Worm (Caenorhabditis elegans): ENCODE measurements around the gene C17E7.13.

C17E7.13 gene

DNA sequence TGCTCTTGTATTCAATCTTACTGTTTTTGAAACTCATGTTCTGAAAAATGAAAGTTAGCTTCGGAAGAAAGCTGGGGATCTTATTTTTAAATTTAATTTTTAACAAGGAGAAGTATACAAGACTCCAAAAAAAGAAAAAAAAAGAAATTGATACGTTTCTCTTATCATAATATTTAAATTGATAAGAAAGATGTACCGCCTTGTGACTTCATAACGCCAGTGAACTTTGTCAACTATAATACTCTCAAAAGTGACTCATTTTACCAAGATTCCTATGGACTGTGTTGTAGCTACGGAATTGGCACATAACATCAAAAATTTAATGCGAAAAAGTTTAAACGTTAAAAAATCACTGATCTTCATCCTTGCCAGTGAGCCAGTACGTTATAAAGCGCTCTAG lies 37.3 kb downstream of the C17E7.13 start:
- TF ChIP-seq sem-2 (GFP tag; optimal IDR thresholded peaks at IDR 0.05) (no peak), tbx-8 (GFP tag; optimal IDR thresholded peaks at IDR 0.05) (no peak), ces-1 (GFP tag; optimal IDR thresholded peaks at IDR 0.05) (no peak), unc-39 (tag; optimal IDR thresholded peaks at IDR 0.05) (no peak), lin-13 (tag; optimal IDR thresholded peaks at IDR 0.05) (no peak), unc-62 (GFP tag; optimal IDR thresholded peaks at IDR 0.05) (no peak), ztf-11 (tag; optimal IDR thresholded peaks at IDR 0.05) (no peak), sptf-1 (tag; optimal IDR thresholded peaks at IDR 0.05) (no peak), bed-3 (GFP tag; optimal IDR thresholded peaks at IDR 0.05) (no peak), zip-8 (tag; optimal IDR thresholded peaks at IDR 0.05) (no peak), snpc-4 (tag; optimal IDR thresholded peaks at IDR 0.05) (no peak), ceh-39 (tag; optimal IDR thresholded peaks at IDR 0.05) (no peak), hlh-1 (tag; optimal IDR thresholded peaks at IDR 0.05) (no peak), elt-1 (tag; optimal IDR thresholded peaks at IDR 0.05; ENCODE audit: borderline replicate concordance, insufficient read depth) (no peak), blmp-1 (tag; optimal IDR thresholded peaks at IDR 0.05) (no peak)

DNA sequence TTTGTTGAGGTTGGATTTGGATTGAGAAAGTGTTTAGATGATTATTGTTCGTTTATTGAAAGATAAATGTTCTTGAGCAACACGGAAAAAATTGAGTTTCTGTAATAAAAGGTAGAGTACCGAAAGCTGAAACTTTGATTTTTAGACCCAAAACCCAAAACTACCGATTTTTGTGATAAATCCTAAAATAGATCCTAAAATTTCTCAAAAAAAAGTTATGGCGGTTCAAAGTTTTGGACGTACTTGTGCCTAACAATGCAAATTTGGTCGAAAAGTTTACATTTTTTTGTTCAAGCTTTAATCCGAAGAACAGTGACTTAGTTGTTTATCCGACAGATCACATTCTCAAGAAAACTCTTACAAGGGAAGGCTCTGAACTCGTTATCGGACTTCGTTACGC lies 41.8 kb downstream of the C17E7.13 start, which contains the start of gene nhr-185:
Gene nhr-185 (minus strand): TSS at position 101 of the 400 bp plus-strand sequence.
- TF ChIP-seq mab-5 (tag; optimal IDR thresholded peaks at IDR 0.05) (no peak), nhr-12 (tag; optimal IDR thresholded peaks at IDR 0.05) (no peak), mep-1 (tag; optimal IDR thresholded peaks at IDR 0.05) (no peak), zip-8 (tag; optimal IDR thresholded peaks at IDR 0.05) (no peak), snpc-4 (tag; optimal IDR thresholded peaks at IDR 0.05) (no peak), nhr-28 (tag; optimal IDR thresholded peaks at IDR 0.05) (no peak), elt-1 (tag; optimal IDR thresholded peaks at IDR 0.05; ENCODE audit: borderline replicate concordance, insufficient read depth) (no peak), ceh-83 (GFP tag; optimal IDR thresholded peaks at IDR 0.05) (no peak), nhr-237 (tag; optimal IDR thresholded peaks at IDR 0.05) (no peak), ces-1 (GFP tag; optimal IDR thresholded peaks at IDR 0.05) (no peak), lin-13 (tag; optimal IDR thresholded peaks at IDR 0.05) (no peak), lin-32 (GFP tag; optimal IDR thresholded peaks at IDR 0.05) (no peak), lsy-2 (tag; optimal IDR thresholded peaks at IDR 0.05) (no peak), bed-3 (GFP tag; optimal IDR thresholded peaks at IDR 0.05) (no peak), tbx-8 (GFP tag; optimal IDR thresholded peaks at IDR 0.05) (no peak), unc-62 (GFP tag; optimal IDR thresholded peaks at IDR 0.05) (no peak), nhr-2 (tag; optimal IDR thresholded peaks at IDR 0.05) (no peak), elt-3 (tag; optimal IDR thresholded peaks at IDR 0.05) (no peak)

DNA sequence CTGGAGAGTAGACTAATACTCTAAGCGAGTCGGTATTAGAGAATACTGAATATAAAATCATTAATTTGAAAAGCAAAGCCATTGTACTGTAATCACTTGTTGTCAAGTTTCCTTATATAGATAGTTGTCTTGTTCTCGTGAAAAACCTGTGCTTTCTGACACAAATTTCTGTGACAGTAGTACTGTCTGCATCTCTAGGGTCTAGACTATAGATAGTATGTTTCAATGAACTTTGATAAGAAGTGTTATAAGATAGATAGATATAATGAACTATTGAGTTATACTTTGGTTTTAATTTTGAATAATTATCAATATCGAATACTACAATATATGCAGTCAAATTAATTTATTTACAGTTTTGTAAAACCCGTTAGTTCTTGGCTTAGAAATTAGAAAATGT lies 45.2 kb downstream of the C17E7.13 start, which contains the start of gene ugt-32:
Gene ugt-32 (minus strand): TSS at position 82 of the 400 bp plus-strand sequence.
- no peak for TF ChIP-seq cnd-1 (tag; optimal IDR thresholded peaks at IDR 0.05)
- no peak for TF ChIP-seq ceh-83 (GFP tag; optimal IDR thresholded peaks at IDR 0.05)
- TF ChIP-seq drap-1 (GFP tag; optimal IDR thresholded peaks at IDR 0.05), result no peak
- TF ChIP-seq lin-13 (tag; optimal IDR thresholded peaks at IDR 0.05), result no peak
- no peak for TF ChIP-seq bed-3 (GFP tag; optimal IDR thresholded peaks at IDR 0.05)
- TF ChIP-seq elt-1 (tag; optimal IDR thresholded peaks at IDR 0.05; ENCODE audit: borderline replicate concordance, insufficient read depth), result no peak
- no peak for TF ChIP-seq ceh-39 (tag; optimal IDR thresholded peaks at IDR 0.05)
- TF ChIP-seq zip-8 (tag; optimal IDR thresholded peaks at IDR 0.05), result no peak
- TF ChIP-seq ceh-43 (GFP tag; optimal IDR thresholded peaks at IDR 0.05), result no peak
- no peak for TF ChIP-seq unc-39 (tag; optimal IDR thresholded peaks at IDR 0.05)
- no peak for TF ChIP-seq mep-1 (tag; optimal IDR thresholded peaks at IDR 0.05)
- no peak for TF ChIP-seq flh-1 (GFP tag; optimal IDR thresholded peaks at IDR 0.05)
- TF ChIP-seq blmp-1 (tag; optimal IDR thresholded peaks at IDR 0.05), result no peak
- TF ChIP-seq lin-32 (GFP tag; optimal IDR thresholded peaks at IDR 0.05), result no peak
- no peak for TF ChIP-seq unc-120 (tag; optimal IDR thresholded peaks at IDR 0.05; ENCODE audit: poor library complexity, severe bottlenecking)
- TF ChIP-seq nhr-237 (tag; optimal IDR thresholded peaks at IDR 0.05), result no peak
- TF ChIP-seq elt-3 (tag; optimal IDR thresholded peaks at IDR 0.05), result no peak
- no peak for TF ChIP-seq snpc-4 (tag; optimal IDR thresholded peaks at IDR 0.05)

DNA sequence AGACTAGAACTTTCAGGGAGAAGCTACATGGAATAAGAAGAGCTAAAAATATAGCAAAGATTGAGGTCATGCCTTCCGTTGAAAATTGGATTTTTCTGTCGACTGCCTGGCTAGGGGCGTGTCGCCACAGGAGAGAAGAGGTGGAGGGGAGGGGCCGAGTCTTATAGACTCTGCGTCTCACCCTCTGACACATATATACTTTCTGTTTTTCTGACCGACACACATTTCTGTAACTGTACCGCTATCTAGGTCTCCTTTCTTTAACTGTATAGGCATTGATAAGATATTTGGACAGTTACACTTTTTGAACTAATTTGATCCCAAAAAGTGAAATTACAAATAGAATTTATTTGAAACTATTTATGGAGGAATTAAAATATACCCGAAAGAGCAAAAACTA lies 47.6 kb downstream of the C17E7.13 start:
- TF ChIP-seq mep-1 (tag; optimal IDR thresholded peaks at IDR 0.05) (no peak), unc-120 (tag; optimal IDR thresholded peaks at IDR 0.05; ENCODE audit: poor library complexity, severe bottlenecking) (no peak), lsy-2 (tag; optimal IDR thresholded peaks at IDR 0.05) (no peak), drap-1 (GFP tag; optimal IDR thresholded peaks at IDR 0.05) (no peak), elt-1 (tag; optimal IDR thresholded peaks at IDR 0.05; ENCODE audit: borderline replicate concordance, insufficient read depth) (no peak), nhr-28 (tag; optimal IDR thresholded peaks at IDR 0.05) (no peak), mab-5 (tag; optimal IDR thresholded peaks at IDR 0.05) (no peak), pha-4 (tag; optimal IDR thresholded peaks at IDR 0.05) (no peak), nhr-2 (tag; optimal IDR thresholded peaks at IDR 0.05) (no peak), sptf-1 (tag; optimal IDR thresholded peaks at IDR 0.05) (no peak), ces-1 (GFP tag; optimal IDR thresholded peaks at IDR 0.05) (no peak), lin-13 (tag; optimal IDR thresholded peaks at IDR 0.05) (no peak), elt-3 (tag; optimal IDR thresholded peaks at IDR 0.05) (no peak), zip-8 (tag; optimal IDR thresholded peaks at IDR 0.05) (no peak)

Measured in whole organism, mixed stage, embryonic.